Worm (Caenorhabditis elegans) whole organism, L1 larva: ENCODE measurements around the gene igeg-1.

ENCODE experiments used
- elt-3 ChIP-seq, 6 experiments: fragments of 150-350 bp in 1 of 6; sonication (generic microtip); optimal IDR thresholded peaks; 2 replicates each; lab custom pipeline; 2017 to 2018; ENCODE audit warnings: missing biosample characterization in 6 of 6, missing genetic modification characterization in 6 of 6, inconsistent platforms in 1 of 6
- fos-1 ChIP-seq: fragments of 150-350 bp; optimal IDR thresholded peaks from 2 replicates; lab custom pipeline; 2014; ENCODE audit warnings: missing biosample characterization, missing genetic modification characterization
- hlh-4 ChIP-seq: sonication (generic microtip); optimal IDR thresholded peaks from 2 replicates; lab custom pipeline; 2016; ENCODE audit warnings: mild to moderate bottlenecking, missing genetic modification characterization, missing compliant biosample characterization
- irx-1 ChIP-seq: sonication (generic microtip); optimal IDR thresholded peaks from 2 replicates; lab custom pipeline; 2016; ENCODE audit warnings: missing genetic modification characterization, missing compliant biosample characterization
- lin-14 ChIP-seq: fragments of 200-800 bp; sonication (Bioruptor generic); optimal IDR thresholded peaks from 2 replicates; lab custom pipeline; 2018; ENCODE audit warnings: mild to moderate bottlenecking, missing genetic modification characterization, moderate library complexity, missing compliant biosample characterization
- lin-39 ChIP-seq: fragments of 150-350 bp; optimal IDR thresholded peaks from 2 replicates; lab custom pipeline; 2014; ENCODE audit warnings: missing biosample characterization, missing genetic modification reagents, missing genetic modification characterization
- lir-3 ChIP-seq: sonication (generic microtip); optimal IDR thresholded peaks from 2 replicates; lab custom pipeline; 2016; ENCODE audit warnings: mild to moderate bottlenecking, missing genetic modification characterization, moderate library complexity, missing compliant biosample characterization; ENCODE audit not compliant: poor library complexity
- nhr-12 ChIP-seq: sonication (generic microtip); optimal IDR thresholded peaks from 2 replicates; lab custom pipeline; 2017; ENCODE audit warnings: missing biosample characterization, missing genetic modification characterization
- unc-62 ChIP-seq: fragments of 150-350 bp; optimal IDR thresholded peaks from 2 replicates; lab custom pipeline; 2014; ENCODE audit warnings: missing biosample characterization, missing genetic modification reagents, missing genetic modification characterization
- zag-1 ChIP-seq: fragments of 150-350 bp; optimal IDR thresholded peaks from 2 replicates; lab custom pipeline; 2014; ENCODE audit warnings: missing biosample characterization, missing genetic modification characterization

- TF ChIP-seq fos-1 = no peak
- TF ChIP-seq unc-62 (GFP tag; lab: Kevin White, UChicago) = no peak
- TF ChIP-seq irx-1 = no peak
- peak in 4 of 6 experiments; percentile 7 to 58 (median 46) for TF ChIP-seq elt-3 (tag; optimal IDR thresholded peaks at IDR 0.05; lab: Kevin White, UChicago)
- no peak for TF ChIP-seq lir-3 (tag; lab: Kevin White, UChicago)
- TF ChIP-seq zag-1 = no peak
- no peak for TF ChIP-seq hlh-4
- no peak for TF ChIP-seq nhr-12 (tag; lab: Kevin White, UChicago)
- no peak for TF ChIP-seq lin-14 (GFP tag; lab: Kevin White, UChicago)
- no peak for TF ChIP-seq lin-39
Observed at ce11 chrIV:4530170-4530569, 32.3 kb upstream of the igeg-1 start, which contains the start of gene ZK185.3.
